Fruit fly (Drosophila melanogaster) whole organism, embryonic: ENCODE measurements around the gene CG42541.

ENCODE experiments used
- B-H2 ChIP-seq: fragments of 200-800 bp; sonication (Bioruptor generic); optimal IDR thresholded peaks from 2 replicates; lab custom pipeline; 2018; ENCODE audit warnings: missing biosample characterization, mild to moderate bottlenecking, missing genetic modification characterization
- CG11456 ChIP-seq: fragments of 200-800 bp; sonication (Bioruptor generic); IDR thresholded peaks from 3 replicates; pipeline ENCODE4 v1.3.6; 2022; ENCODE audit warnings: missing biosample characterization, missing genetic modification characterization
- CG11560 ChIP-seq: fragments of 200-800 bp; sonication (Bioruptor generic); IDR thresholded peaks from 3 replicates; pipeline ENCODE4 v1.3.6; 2022; ENCODE audit warnings: missing biosample characterization, missing genetic modification characterization
- CG1233 ChIP-seq: fragments of 200-800 bp; sonication (Bioruptor generic); optimal IDR thresholded peaks from 4 replicates; lab custom pipeline; 2018; ENCODE audit warnings: missing biosample characterization, mild to moderate bottlenecking, missing genetic modification characterization
- CG12391 ChIP-seq: fragments of 200-800 bp; sonication (Bioruptor generic); optimal IDR thresholded peaks from 3 replicates; lab custom pipeline; 2018; ENCODE audit warnings: missing biosample characterization, mild to moderate bottlenecking, missing genetic modification characterization, moderate library complexity
- CG13123 ChIP-seq: fragments of 200-800 bp; sonication (Bioruptor generic); optimal IDR thresholded peaks from 2 replicates; lab custom pipeline; 2016; ENCODE audit warnings: missing biosample characterization, missing genetic modification characterization
- CG13624 ChIP-seq: fragments of 200-800 bp; sonication (Bioruptor generic); optimal IDR thresholded peaks from 2 replicates; lab custom pipeline; 2016; ENCODE audit warnings: missing biosample characterization, missing genetic modification characterization
- CG13775 ChIP-seq: fragments of 200-800 bp; sonication (Bioruptor generic); optimal IDR thresholded peaks from 3 replicates; lab custom pipeline; 2017; ENCODE audit warnings: missing biosample characterization, mild to moderate bottlenecking, missing genetic modification characterization
- CG1529 ChIP-seq: fragments of 200-800 bp; sonication (Bioruptor generic); optimal IDR thresholded peaks from 3 replicates; lab custom pipeline; 2018; ENCODE audit warnings: missing biosample characterization, missing genetic modification characterization
- CG15696 ChIP-seq: fragments of 200-800 bp; sonication (Bioruptor generic); optimal IDR thresholded peaks from 2 replicates; lab custom pipeline; 2019; ENCODE audit warnings: missing biosample characterization, mild to moderate bottlenecking, missing genetic modification characterization, moderate library complexity
- CG17829 ChIP-seq: fragments of 200-800 bp; optimal IDR thresholded peaks from 2 replicates; lab custom pipeline; 2019; ENCODE audit warnings: missing biosample characterization, mild to moderate bottlenecking, missing genetic modification characterization, moderate library complexity
- CG1832 ChIP-seq: fragments of 200-800 bp; sonication (Bioruptor generic); optimal IDR thresholded peaks from 2 replicates; lab custom pipeline; 2017; ENCODE audit warnings: missing biosample characterization, mild to moderate bottlenecking, missing genetic modification characterization, inconsistent platforms
- CG2120 ChIP-seq: fragments of 200-800 bp; sonication (Bioruptor generic); optimal IDR thresholded peaks from 3 replicates; lab custom pipeline; 2016; ENCODE audit warnings: missing biosample characterization, missing genetic modification characterization
- CG33213 ChIP-seq: fragments of 200-800 bp; sonication (Bioruptor generic); optimal IDR thresholded peaks from 3 replicates; lab custom pipeline; 2016; ENCODE audit warnings: missing biosample characterization, missing genetic modification characterization
- CG43689 ChIP-seq: fragments of 200-800 bp; sonication (Bioruptor generic); IDR thresholded peaks from 2 replicates; pipeline ENCODE4 v1.3.6; 2022; ENCODE audit warnings: missing biosample characterization, missing genetic modification characterization
- CG5953 ChIP-seq: fragments of 200-800 bp; sonication (Bioruptor generic); IDR thresholded peaks from 2 replicates; pipeline ENCODE4 v1.3.6; 2022; ENCODE audit warnings: missing biosample characterization, missing genetic modification characterization
- CG6689 ChIP-seq: fragments of 200-800 bp; sonication (Bioruptor generic); IDR thresholded peaks from 2 replicates; pipeline ENCODE4 v1.3.6; 2022; ENCODE audit warnings: missing biosample characterization, missing genetic modification characterization
- CG7987 ChIP-seq: fragments of 200-800 bp; sonication (Bioruptor generic); optimal IDR thresholded peaks from 2 replicates; lab custom pipeline; 2018; ENCODE audit warnings: missing biosample characterization, mild to moderate bottlenecking, missing genetic modification characterization, moderate library complexity
- CG8290 ChIP-seq, 3 experiments: fragments of 200-800 bp; sonication (Bioruptor generic); optimal IDR thresholded peaks; 2 replicates each; lab custom pipeline; 2016 to 2019; ENCODE audit warnings: missing biosample characterization in 3 of 3, missing genetic modification characterization in 3 of 3, mild to moderate bottlenecking in 2 of 3, moderate library complexity in 1 of 3
- CG9727 ChIP-seq: fragments of 200-800 bp; sonication (Bioruptor generic); optimal IDR thresholded peaks from 3 replicates; lab custom pipeline; 2017; ENCODE audit warnings: missing biosample characterization, mild to moderate bottlenecking, missing genetic modification characterization
- CG9797 ChIP-seq: fragments of 200-800 bp; sonication (Bioruptor generic); optimal IDR thresholded peaks from 3 replicates; lab custom pipeline; 2018; ENCODE audit warnings: missing biosample characterization, mild to moderate bottlenecking, missing genetic modification characterization
- Deaf1 ChIP-seq: fragments of 200-800 bp; optimal IDR thresholded peaks from 3 replicates; lab custom pipeline; 2019; ENCODE audit warnings: missing biosample characterization, mild to moderate bottlenecking, missing genetic modification characterization, moderate library complexity
- Dek ChIP-seq: fragments of 200-800 bp; sonication (Bioruptor generic); optimal IDR thresholded peaks from 3 replicates; lab custom pipeline; 2019; ENCODE audit warnings: missing biosample characterization, mild to moderate bottlenecking, missing genetic modification characterization, moderate library complexity
- Gug ChIP-seq: fragments of 200-800 bp; sonication (Bioruptor generic); IDR thresholded peaks from 4 replicates; pipeline ENCODE4 v1.3.6; 2022; ENCODE audit warnings: missing biosample characterization, missing genetic modification characterization
- HLH54F ChIP-seq: fragments of 200-800 bp; sonication (Bioruptor generic); optimal IDR thresholded peaks from 3 replicates; lab custom pipeline; 2016; ENCODE audit warnings: missing biosample characterization, missing genetic modification characterization
- Hand ChIP-seq: fragments of 200-800 bp; sonication (Bioruptor generic); optimal IDR thresholded peaks from 2 replicates; lab custom pipeline; 2017; ENCODE audit warnings: mild to moderate bottlenecking, missing biosample characterization, missing genetic modification reagents, missing genetic modification characterization
- Hr39 ChIP-seq: fragments of >200 bp; optimal IDR thresholded peaks from 2 replicates; lab custom pipeline; 2017
- Kr ChIP-seq: fragments of 200-800 bp; sonication (Bioruptor generic); optimal IDR thresholded peaks from 2 replicates; lab custom pipeline; 2017; ENCODE audit warnings: missing biosample characterization, mild to moderate bottlenecking, missing genetic modification characterization
- Meics ChIP-seq: fragments of 200-800 bp; sonication (Bioruptor generic); optimal IDR thresholded peaks from 2 replicates; lab custom pipeline; 2017; ENCODE audit warnings: missing biosample characterization, mild to moderate bottlenecking, missing genetic modification characterization
- Myb ChIP-seq: fragments of 200-800 bp; sonication (Bioruptor generic); optimal IDR thresholded peaks from 2 replicates; lab custom pipeline; 2016; ENCODE audit warnings: missing biosample characterization, missing genetic modification characterization
- Nf-YB ChIP-seq: fragments of 200-800 bp; sonication (Bioruptor generic); optimal IDR thresholded peaks from 3 replicates; lab custom pipeline; 2019; ENCODE audit warnings: missing biosample characterization, mild to moderate bottlenecking, missing genetic modification characterization, moderate library complexity
- Nf-YC ChIP-seq: fragments of 200-800 bp; optimal IDR thresholded peaks from 3 replicates; lab custom pipeline; 2019; ENCODE audit warnings: missing biosample characterization, mild to moderate bottlenecking, missing genetic modification characterization, moderate library complexity
- NfI ChIP-seq: fragments of 200-800 bp; sonication (Bioruptor generic); optimal IDR thresholded peaks from 3 replicates; lab custom pipeline; 2018; ENCODE audit warnings: missing biosample characterization, mild to moderate bottlenecking, missing genetic modification characterization, moderate library complexity
- Rfx ChIP-seq: fragments of 200-800 bp; sonication (Bioruptor generic); IDR thresholded peaks from 2 replicates; pipeline ENCODE4 v1.3.6; 2022; ENCODE audit warnings: missing biosample characterization, missing genetic modification characterization
- Xrp1 ChIP-seq: fragments of 200-800 bp; sonication (Bioruptor generic); IDR thresholded peaks from 2 replicates; pipeline ENCODE4 v1.3.6; 2022; ENCODE audit warnings: missing biosample characterization, missing genetic modification characterization
- YL-1 ChIP-seq: fragments of 200-800 bp; sonication (Bioruptor generic); optimal IDR thresholded peaks from 3 replicates; lab custom pipeline; 2017; ENCODE audit warnings: missing biosample characterization, mild to moderate bottlenecking, missing genetic modification characterization
- abd-A ChIP-seq: fragments of 200-800 bp; sonication (Bioruptor generic); optimal IDR thresholded peaks from 3 replicates; lab custom pipeline; 2019; ENCODE audit warnings: missing biosample characterization, mild to moderate bottlenecking, missing genetic modification characterization, moderate library complexity
- ap ChIP-seq: fragments of 200-800 bp; sonication (Bioruptor generic); IDR thresholded peaks from 2 replicates; pipeline ENCODE4 v1.3.6; 2022; ENCODE audit warnings: missing biosample characterization, missing genetic modification characterization
- bab2 ChIP-seq: fragments of 200-800 bp; sonication (Bioruptor generic); optimal IDR thresholded peaks from 2 replicates; lab custom pipeline; 2016; ENCODE audit warnings: missing biosample characterization, missing genetic modification characterization
- cwo ChIP-seq: fragments of 200-800 bp; sonication (Bioruptor generic); optimal IDR thresholded peaks from 3 replicates; lab custom pipeline; 2017; ENCODE audit warnings: missing biosample characterization, missing genetic modification characterization, mild to moderate bottlenecking, moderate library complexity, missing genetic modification reagents
- eve ChIP-seq, 2 experiments: fragments of >200 bp; optimal IDR thresholded peaks; 2 replicates each; lab custom pipeline; 2017; ENCODE audit warnings: missing biosample characterization in 2 of 2, missing genetic modification characterization in 2 of 2
- exex ChIP-seq: fragments of 200-800 bp; sonication (Bioruptor generic); optimal IDR thresholded peaks from 4 replicates; lab custom pipeline; 2018; ENCODE audit warnings: missing biosample characterization, mild to moderate bottlenecking, missing genetic modification characterization, moderate library complexity
- grn ChIP-seq: fragments of 200-800 bp; sonication (Bioruptor generic); optimal IDR thresholded peaks from 3 replicates; lab custom pipeline; 2017; ENCODE audit warnings: missing biosample characterization, missing genetic modification characterization
- gsb-n ChIP-seq: fragments of 200-800 bp; sonication (Bioruptor generic); optimal IDR thresholded peaks from 3 replicates; lab custom pipeline; 2018; ENCODE audit warnings: missing biosample characterization, mild to moderate bottlenecking, missing genetic modification characterization
- insv ChIP-seq, 2 experiments: fragments of 200-800 bp; sonication (Bioruptor generic); optimal IDR thresholded peaks; 3 replicates each; lab custom pipeline; 2016 to 2018; ENCODE audit warnings: missing biosample characterization in 2 of 2, missing genetic modification characterization in 2 of 2
- onecut ChIP-seq: fragments of 200-800 bp; sonication (Bioruptor generic); IDR thresholded peaks from 2 replicates; pipeline ENCODE4 v1.3.6; 2022; ENCODE audit warnings: missing biosample characterization, missing genetic modification characterization
- pb ChIP-seq: fragments of 200-800 bp; sonication (Bioruptor generic); optimal IDR thresholded peaks from 3 replicates; lab custom pipeline; 2016; ENCODE audit warnings: missing biosample characterization, missing genetic modification characterization
- so ChIP-seq: fragments of 200-800 bp; sonication (Bioruptor generic); IDR thresholded peaks from 3 replicates; pipeline ENCODE4 v1.3.6; 2022; ENCODE audit warnings: missing biosample characterization, missing genetic modification characterization
- stc ChIP-seq: fragments of 200-800 bp; sonication (Bioruptor generic); IDR thresholded peaks from 2 replicates; pipeline ENCODE4 v1.3.6; 2022; ENCODE audit warnings: missing biosample characterization, missing genetic modification characterization
- zfh1 ChIP-seq: fragments of 200-800 bp; sonication (Bioruptor generic); IDR thresholded peaks from 3 replicates; pipeline ENCODE4 v1.3.6; 2022; ENCODE audit warnings: missing biosample characterization, missing genetic modification characterization

Gene CG42541

DNA sequence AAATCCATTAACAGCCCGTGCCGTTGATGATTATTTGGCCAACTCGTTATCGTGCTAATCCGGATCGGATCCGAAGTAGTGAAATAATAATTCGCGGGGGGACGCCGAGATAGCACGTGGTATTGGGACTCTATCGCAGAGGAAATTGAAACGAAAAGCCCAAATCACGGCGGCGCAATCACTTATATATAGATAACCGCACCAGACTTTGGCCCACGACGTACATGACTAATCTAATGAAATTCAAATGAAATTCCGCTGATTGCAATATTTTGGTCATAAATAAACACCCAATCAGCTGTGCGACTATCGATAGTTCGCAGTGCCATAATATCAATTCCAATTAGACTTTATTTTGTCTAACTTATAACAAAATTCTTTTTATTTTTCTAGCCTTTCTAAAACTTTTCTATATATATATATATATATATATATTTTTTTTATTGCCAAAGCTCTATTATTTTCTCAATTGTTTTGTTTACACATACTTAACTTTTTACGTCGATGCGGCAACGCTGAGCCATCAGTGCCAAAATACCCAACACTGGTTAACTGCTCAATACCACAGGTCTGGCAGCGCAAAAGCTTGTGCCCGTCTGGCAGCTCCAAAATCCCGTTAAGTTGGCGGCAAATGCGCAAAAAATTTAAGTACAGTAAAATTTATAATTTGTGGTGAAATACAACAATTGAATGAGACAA is 38.1 kb upstream of the CG42541 start, which contains the start of gene CG6428 (continued):
- TF ChIP-seq Rfx = peak; percentile 72; the same call in 1 of the 2 replicates
- no peak for TF ChIP-seq gsb-n (tag; lab: Kevin White, UChicago)
- no peak; the same call in 1 of the 2 replicates for TF ChIP-seq CG6689 (GFP tag; lab: Robert Waterston, UW)
- TF ChIP-seq bab2 (GFP tag; lab: Kevin White, UChicago) = no peak
- peak; percentile 50 for TF ChIP-seq Xrp1
- TF ChIP-seq CG2120 (GFP tag; lab: Kevin White, UChicago) = peak; percentile 56
- TF ChIP-seq Gug = peak; percentile 57; the same call in 1 of the 4 replicates
- TF ChIP-seq NfI = peak; percentile 48
- peak; percentile 28 for TF ChIP-seq Hand
- TF ChIP-seq cwo (GFP tag; lab: Kevin White, UChicago) = peak; percentile 86
- no peak for TF ChIP-seq eve (GFP tag; optimal IDR thresholded peaks at IDR 0.05; lab: Kevin White, UChicago)
- no peak for TF ChIP-seq so
- TF ChIP-seq CG11560 (tag; lab: Robert Waterston, UW) = 0 out of 3 replicates have a peak, but pooled peaks have one; percentile 13
- peak; percentile 70 for TF ChIP-seq abd-A (tag; lab: Kevin White, UChicago)
- TF ChIP-seq CG13123 (GFP tag; lab: Kevin White, UChicago) = no peak
- no peak for TF ChIP-seq Deaf1 (tag; lab: Kevin White, UChicago)
- TF ChIP-seq HLH54F = no peak
- TF ChIP-seq Kr (GFP tag; lab: Kevin White, UChicago) = no peak
- peak; percentile 10 for TF ChIP-seq CG9727 (GFP tag; lab: Kevin White, UChicago)
- no peak for TF ChIP-seq CG1233 (GFP tag; lab: Kevin White, UChicago)
- peak; percentile 79 for TF ChIP-seq Nf-YC (tag; lab: Kevin White, UChicago)
- no peak for TF ChIP-seq ap (GFP tag; lab: Robert Waterston, UW)
- peak; percentile 87 for TF ChIP-seq Myb (GFP tag; lab: Kevin White, UChicago)
- TF ChIP-seq onecut (GFP tag; lab: Robert Waterston, UW) = no peak
- peak; percentile 9 for TF ChIP-seq CG7987 (GFP tag; lab: Kevin White, UChicago)
- TF ChIP-seq CG5953 (GFP tag; lab: Robert Waterston, UW) = no peak
- peak in 1 of 2 experiments; percentile 91 for TF ChIP-seq insv (GFP tag; optimal IDR thresholded peaks at IDR 0.05; lab: Kevin White, UChicago)
- TF ChIP-seq CG1529 (GFP tag; lab: Kevin White, UChicago) = no peak
- TF ChIP-seq YL-1 (GFP tag; lab: Kevin White, UChicago) = peak; percentile 18
- TF ChIP-seq CG9797 = peak; percentile 28
- TF ChIP-seq Nf-YB (GFP tag; lab: Kevin White, UChicago) = peak; percentile 46
- peak; percentile 61 for TF ChIP-seq CG12391 (tag; lab: Kevin White, UChicago)
- TF ChIP-seq stc (GFP tag; lab: Robert Waterston, UW) = no peak
- TF ChIP-seq Meics = peak; percentile 20
- TF ChIP-seq CG17829 = peak; percentile 37
- peak; percentile 31 for TF ChIP-seq CG13624 (GFP tag; lab: Kevin White, UChicago)
- TF ChIP-seq zfh1 (GFP tag; lab: Robert Waterston, UW) = peak; percentile 33; the same call in 2 of the 3 replicates
- no peak for TF ChIP-seq Hr39
- peak; percentile 13 for TF ChIP-seq CG15696
- no peak for TF ChIP-seq CG1832 (GFP tag; lab: Kevin White, UChicago)
- TF ChIP-seq Dek (tag; lab: Kevin White, UChicago) = peak; percentile 17
- TF ChIP-seq pb (GFP tag; lab: Kevin White, UChicago) = no peak
- TF ChIP-seq CG43689 (GFP tag; lab: Robert Waterston, UW) = no peak
- TF ChIP-seq CG13775 (GFP tag; lab: Kevin White, UChicago) = peak; percentile 50
- TF ChIP-seq CG8290 (GFP tag; optimal IDR thresholded peaks at IDR 0.05; lab: Kevin White, UChicago) = peak; percentile 21
- TF ChIP-seq CG8290 (tag; optimal IDR thresholded peaks at IDR 0.05; lab: Kevin White, UChicago) = peak in 1 of 2 experiments; percentile 60
- TF ChIP-seq CG11456 = peak; percentile 59; the same call in 1 of the 3 replicates
- peak; percentile 54 for TF ChIP-seq grn (GFP tag; lab: Kevin White, UChicago)
- peak; percentile 6 for TF ChIP-seq B-H2 (GFP tag; lab: Kevin White, UChicago)
- peak; percentile 90 for TF ChIP-seq exex (tag; lab: Kevin White, UChicago)
- peak; percentile 28 for TF ChIP-seq CG33213 (GFP tag; lab: Kevin White, UChicago)
